Worm (Caenorhabditis elegans) whole organism, mixed stage, embryonic: Measurements from ENCODE around the gene lido-1.

ENCODE experiments used
- blmp-1 ChIP-seq: fragments of 150-350 bp; optimal IDR thresholded peaks from 2 replicates; lab custom pipeline; 2014; ENCODE audit warnings: missing biosample characterization, missing genetic modification characterization
- ceh-43 ChIP-seq: fragments of 200-800 bp; sonication (Bioruptor generic); optimal IDR thresholded peaks from 2 replicates; lab custom pipeline; 2018; ENCODE audit warnings: mild to moderate bottlenecking, missing genetic modification characterization, moderate library complexity, missing compliant biosample characterization
- flh-1 ChIP-seq: fragments of 200-800 bp; sonication (Bioruptor generic); optimal IDR thresholded peaks from 2 replicates; lab custom pipeline; 2018; ENCODE audit warnings: mild to moderate bottlenecking, missing genetic modification characterization, moderate library complexity, missing compliant biosample characterization
- ham-2 ChIP-seq: fragments of 200-800 bp; sonication (Bioruptor generic); optimal IDR thresholded peaks from 2 replicates; lab custom pipeline; 2018; ENCODE audit warnings: mild to moderate bottlenecking, missing genetic modification characterization, missing compliant biosample characterization
- lsy-2 ChIP-seq: fragments of 150-350 bp; optimal IDR thresholded peaks from 2 replicates; lab custom pipeline; 2014; ENCODE audit warnings: missing biosample characterization, missing genetic modification characterization
- mab-5 ChIP-seq: fragments of 150-350 bp; optimal IDR thresholded peaks from 2 replicates; lab custom pipeline; 2014; ENCODE audit warnings: missing biosample characterization, missing genetic modification characterization
- nhr-237 ChIP-seq: fragments of 150-350 bp; optimal IDR thresholded peaks from 2 replicates; lab custom pipeline; 2014; ENCODE audit warnings: missing biosample characterization, missing genetic modification characterization
- unc-62 ChIP-seq: fragments of 150-350 bp; optimal IDR thresholded peaks from 2 replicates; lab custom pipeline; 2014; ENCODE audit warnings: missing biosample characterization, missing genetic modification reagents, missing genetic modification characterization
- ztf-11 ChIP-seq: fragments of 150-350 bp; optimal IDR thresholded peaks from 2 replicates; lab custom pipeline; 2014; ENCODE audit warnings: missing biosample characterization, missing genetic modification characterization

ce11 chrX:17134427-17134826 lies 38.1 kb upstream of the lido-1 start, which contains the start of gene K09E3.7:
- TF ChIP-seq unc-62 (GFP tag; lab: Kevin White, UChicago) (no peak), blmp-1 (tag; lab: Kevin White, UChicago) (no peak), lsy-2 (no peak), nhr-237 (tag; lab: Kevin White, UChicago) (no peak), flh-1 (GFP tag; lab: Kevin White, UChicago) (no peak), mab-5 (tag; lab: Kevin White, UChicago) (no peak), ztf-11 (tag; lab: Kevin White, UChicago) (no peak), ceh-43 (GFP tag; lab: Kevin White, UChicago) (no peak), ham-2 (no peak)
